Worm (Caenorhabditis elegans) whole organism, L3 larva: ENCODE data around the gene acp-5.

Experiments
- ama-1 ChIP-seq: fragments of 150-350 bp; optimal IDR thresholded peaks from 2 replicates; lab custom pipeline; 2018
- elt-1 ChIP-seq: fragments of 150-350 bp; optimal IDR thresholded peaks from 2 replicates; lab custom pipeline; 2014; ENCODE audit warnings: missing biosample characterization, missing genetic modification characterization
- fkh-10 ChIP-seq: sonication (generic microtip); optimal IDR thresholded peaks from 2 replicates; lab custom pipeline; 2017; ENCODE audit warnings: missing biosample characterization, missing genetic modification reagents, missing genetic modification characterization
- fkh-2 ChIP-seq: fragments of 150-350 bp; optimal IDR thresholded peaks from 2 replicates; lab custom pipeline; 2014; ENCODE audit warnings: missing biosample characterization, missing genetic modification reagents, missing genetic modification characterization
- lsy-12 ChIP-seq: sonication (generic microtip); optimal IDR thresholded peaks from 2 replicates; lab custom pipeline; 2016; ENCODE audit warnings: mild to moderate bottlenecking, missing genetic modification characterization, missing compliant biosample characterization
- nhr-23 ChIP-seq: fragments of 150-350 bp; optimal IDR thresholded peaks from 2 replicates; lab custom pipeline; 2014; ENCODE audit warnings: missing biosample characterization, missing genetic modification reagents, missing genetic modification characterization
- nhr-28 ChIP-seq: fragments of 150-350 bp; optimal IDR thresholded peaks from 2 replicates; lab custom pipeline; 2014; ENCODE audit warnings: missing biosample characterization, missing genetic modification characterization
- nhr-77 ChIP-seq: fragments of 150-350 bp; optimal IDR thresholded peaks from 2 replicates; lab custom pipeline; 2014; ENCODE audit warnings: missing biosample characterization, missing genetic modification characterization
- pha-4 ChIP-seq: fragments of 150-350 bp; optimal IDR thresholded peaks from 2 replicates; lab custom pipeline; 2014; ENCODE audit warnings: missing biosample characterization, missing genetic modification reagents, missing genetic modification characterization
- unc-62 ChIP-seq: fragments of 150-350 bp; sonication (generic microtip); optimal IDR thresholded peaks from 4 replicates; lab custom pipeline; 2014; ENCODE audit warnings: missing biosample characterization, missing genetic modification reagents, missing genetic modification characterization
- ztf-4 ChIP-seq: fragments of 150-350 bp; optimal IDR thresholded peaks from 2 replicates; lab custom pipeline; 2014; ENCODE audit warnings: missing biosample characterization, missing genetic modification characterization

- no peak for TF ChIP-seq unc-62 (GFP tag; lab: Kevin White, UChicago)
- TF ChIP-seq pha-4 = peak; percentile 90
- TF ChIP-seq nhr-77 (tag; lab: Kevin White, UChicago) = no peak
- TF ChIP-seq elt-1 (tag; lab: Kevin White, UChicago) = no peak
- no peak for TF ChIP-seq ztf-4 (tag; lab: Kevin White, UChicago)
- no peak for TF ChIP-seq ama-1 (lab: Kevin White, UChicago)
- no peak for TF ChIP-seq fkh-10 (GFP tag; lab: Kevin White, UChicago)
- TF ChIP-seq nhr-28 = no peak
- TF ChIP-seq nhr-23 (tag; lab: Kevin White, UChicago) = no peak
- TF ChIP-seq lsy-12 (tag; lab: Kevin White, UChicago) = no peak
- no peak for TF ChIP-seq fkh-2 (tag; lab: Kevin White, UChicago)
Measured at ce11 chrX:5839143-5839542, 9.9 kb downstream of the acp-5 start.
